Worm (Caenorhabditis elegans) whole organism, L3 larva: ENCODE data around the gene srg-68.

Experiments used
- ZK546.5 ChIP-seq: sonication (generic microtip); optimal IDR thresholded peaks from 2 replicates; lab custom pipeline; 2017; ENCODE audit warnings: missing biosample characterization, missing genetic modification characterization
- aly-2 ChIP-seq: fragments of 150-350 bp; optimal IDR thresholded peaks from 2 replicates; lab custom pipeline; 2014; ENCODE audit warnings: missing biosample characterization, missing genetic modification characterization
- ama-1 ChIP-seq: fragments of 150-350 bp; optimal IDR thresholded peaks from 2 replicates; lab custom pipeline; 2018
- ceh-28 ChIP-seq: fragments of 150-350 bp; optimal IDR thresholded peaks from 2 replicates; lab custom pipeline; 2014; ENCODE audit warnings: missing biosample characterization, missing genetic modification reagents, missing genetic modification characterization
- daf-12 ChIP-seq: fragments of 150-350 bp; optimal IDR thresholded peaks from 2 replicates; lab custom pipeline; 2014; ENCODE audit warnings: missing biosample characterization, missing genetic modification reagents, missing genetic modification characterization
- egl-27 ChIP-seq: sonication (generic microtip); optimal IDR thresholded peaks from 4 replicates; lab custom pipeline; 2017; ENCODE audit warnings: missing biosample characterization, missing genetic modification reagents, missing genetic modification characterization
- egl-5 ChIP-seq: fragments of 150-350 bp; optimal IDR thresholded peaks from 2 replicates; lab custom pipeline; 2017; ENCODE audit warnings: missing biosample characterization, missing genetic modification reagents, missing genetic modification characterization, inconsistent platforms
- elt-1 ChIP-seq: fragments of 150-350 bp; optimal IDR thresholded peaks from 2 replicates; lab custom pipeline; 2014; ENCODE audit warnings: missing biosample characterization, missing genetic modification characterization
- elt-2 ChIP-seq: sonication (generic microtip); optimal IDR thresholded peaks from 2 replicates; lab custom pipeline; 2016; ENCODE audit warnings: missing genetic modification reagents, mild to moderate bottlenecking, missing genetic modification characterization, missing compliant biosample characterization
- elt-3 ChIP-seq, 3 experiments: fragments of 150-350 bp in 1 of 3; sonication (generic microtip) in 2 of 3; optimal IDR thresholded peaks; 2 replicates in 2 of 3; 4 replicates in 1 of 3; lab custom pipeline; 2014 to 2017; ENCODE audit warnings: missing biosample characterization in 3 of 3, missing genetic modification characterization in 3 of 3
- eor-1 ChIP-seq, 2 experiments: fragments of 150-350 bp; optimal IDR thresholded peaks; 2 replicates each; lab custom pipeline; 2014 to 2018; ENCODE audit warnings: missing biosample characterization in 2 of 2, missing genetic modification characterization in 2 of 2
- fkh-10 ChIP-seq: sonication (generic microtip); optimal IDR thresholded peaks from 2 replicates; lab custom pipeline; 2017; ENCODE audit warnings: missing biosample characterization, missing genetic modification reagents, missing genetic modification characterization
- fkh-2 ChIP-seq: fragments of 150-350 bp; optimal IDR thresholded peaks from 2 replicates; lab custom pipeline; 2014; ENCODE audit warnings: missing biosample characterization, missing genetic modification reagents, missing genetic modification characterization
- fos-1 ChIP-seq: fragments of 150-350 bp; optimal IDR thresholded peaks from 2 replicates; lab custom pipeline; 2014; ENCODE audit warnings: missing biosample characterization, missing genetic modification characterization
- hmg-11 ChIP-seq: sonication (generic microtip); optimal IDR thresholded peaks from 2 replicates; lab custom pipeline; 2016; ENCODE audit warnings: missing genetic modification characterization, missing compliant biosample characterization
- jun-1 ChIP-seq: fragments of 150-350 bp; optimal IDR thresholded peaks from 2 replicates; lab custom pipeline; 2014; ENCODE audit warnings: missing biosample characterization, missing genetic modification reagents, missing genetic modification characterization
- lin-15B ChIP-seq: fragments of 150-350 bp; optimal IDR thresholded peaks from 2 replicates; lab custom pipeline; 2014; ENCODE audit warnings: missing biosample characterization, missing genetic modification characterization
- lin-39 ChIP-seq: fragments of 150-350 bp; optimal IDR thresholded peaks from 2 replicates; lab custom pipeline; 2018; ENCODE audit warnings: missing biosample characterization, missing genetic modification reagents, missing genetic modification characterization
- lsy-12 ChIP-seq: sonication (generic microtip); optimal IDR thresholded peaks from 2 replicates; lab custom pipeline; 2016; ENCODE audit warnings: mild to moderate bottlenecking, missing genetic modification characterization, missing compliant biosample characterization
- mdl-1 ChIP-seq: fragments of 150-350 bp; optimal IDR thresholded peaks from 2 replicates; lab custom pipeline; 2014; ENCODE audit warnings: missing biosample characterization, missing genetic modification characterization
- mml-1 ChIP-seq: fragments of 150-350 bp; sonication (generic microtip); optimal IDR thresholded peaks from 3 replicates; lab custom pipeline; 2014; ENCODE audit warnings: missing biosample characterization, missing genetic modification characterization
- nfya-1 ChIP-seq: sonication (generic microtip); optimal IDR thresholded peaks from 2 replicates; lab custom pipeline; 2017; ENCODE audit warnings: missing genetic modification characterization, mild to moderate bottlenecking, missing compliant biosample characterization, antibody characterized with exemption, moderate library complexity; ENCODE audit not compliant: insufficient read depth
- nhr-11 ChIP-seq: fragments of 150-350 bp; optimal IDR thresholded peaks from 2 replicates; lab custom pipeline; 2014; ENCODE audit warnings: missing biosample characterization, missing genetic modification characterization
- nhr-12 ChIP-seq: fragments of 150-350 bp; optimal IDR thresholded peaks from 2 replicates; lab custom pipeline; 2014; ENCODE audit warnings: missing biosample characterization, missing genetic modification characterization
- nhr-23 ChIP-seq: fragments of 150-350 bp; optimal IDR thresholded peaks from 2 replicates; lab custom pipeline; 2014; ENCODE audit warnings: missing biosample characterization, missing genetic modification reagents, missing genetic modification characterization
- nhr-25 ChIP-seq: sonication (generic microtip); optimal IDR thresholded peaks from 2 replicates; lab custom pipeline; 2017; ENCODE audit warnings: missing biosample characterization, missing genetic modification characterization
- nhr-28 ChIP-seq: fragments of 150-350 bp; optimal IDR thresholded peaks from 2 replicates; lab custom pipeline; 2014; ENCODE audit warnings: missing biosample characterization, missing genetic modification characterization
- nhr-43 ChIP-seq: sonication (generic microtip); optimal IDR thresholded peaks from 2 replicates; lab custom pipeline; 2016; ENCODE audit warnings: mild to moderate bottlenecking, missing genetic modification characterization, missing compliant biosample characterization; ENCODE audit not compliant: poor library complexity, severe bottlenecking
- nhr-67 ChIP-seq: fragments of 150-350 bp; optimal IDR thresholded peaks from 2 replicates; lab custom pipeline; 2014; ENCODE audit warnings: missing biosample characterization, missing genetic modification characterization
- nhr-76 ChIP-seq: fragments of 150-350 bp; sonication (generic microtip); optimal IDR thresholded peaks from 5 replicates; lab custom pipeline; 2014; ENCODE audit warnings: missing biosample characterization, missing genetic modification characterization
- nhr-77 ChIP-seq: fragments of 150-350 bp; optimal IDR thresholded peaks from 2 replicates; lab custom pipeline; 2014; ENCODE audit warnings: missing biosample characterization, missing genetic modification characterization
- pha-4 ChIP-seq: fragments of 150-350 bp; optimal IDR thresholded peaks from 2 replicates; lab custom pipeline; 2014; ENCODE audit warnings: missing biosample characterization, missing genetic modification reagents, missing genetic modification characterization
- pqm-1 ChIP-seq: fragments of 150-350 bp; optimal IDR thresholded peaks from 2 replicates; lab custom pipeline; 2017; ENCODE audit warnings: missing biosample characterization, missing genetic modification characterization, inconsistent platforms
- skn-1 ChIP-seq: fragments of 150-350 bp; optimal IDR thresholded peaks from 2 replicates; lab custom pipeline; 2014; ENCODE audit warnings: missing biosample characterization, missing genetic modification characterization
- snpc-4 ChIP-seq: fragments of 150-350 bp; optimal IDR thresholded peaks from 2 replicates; lab custom pipeline; 2014; ENCODE audit warnings: missing biosample characterization, missing genetic modification characterization
- tbx-2 ChIP-seq: sonication (generic microtip); optimal IDR thresholded peaks from 2 replicates; lab custom pipeline; 2016; ENCODE audit warnings: mild to moderate bottlenecking, missing genetic modification characterization, missing compliant biosample characterization
- unc-39 ChIP-seq: sonication (generic microtip); optimal IDR thresholded peaks from 4 replicates; lab custom pipeline; 2017; ENCODE audit warnings: missing biosample characterization, missing genetic modification characterization
- unc-62 ChIP-seq: fragments of 150-350 bp; sonication (generic microtip); optimal IDR thresholded peaks from 4 replicates; lab custom pipeline; 2014; ENCODE audit warnings: missing biosample characterization, missing genetic modification reagents, missing genetic modification characterization
- ztf-11 ChIP-seq: fragments of 150-350 bp; optimal IDR thresholded peaks from 2 replicates; lab custom pipeline; 2014; ENCODE audit warnings: missing biosample characterization, missing genetic modification characterization
- ztf-4 ChIP-seq: fragments of 150-350 bp; optimal IDR thresholded peaks from 2 replicates; lab custom pipeline; 2014; ENCODE audit warnings: missing biosample characterization, missing genetic modification characterization

The srg-68 gene

DNA sequence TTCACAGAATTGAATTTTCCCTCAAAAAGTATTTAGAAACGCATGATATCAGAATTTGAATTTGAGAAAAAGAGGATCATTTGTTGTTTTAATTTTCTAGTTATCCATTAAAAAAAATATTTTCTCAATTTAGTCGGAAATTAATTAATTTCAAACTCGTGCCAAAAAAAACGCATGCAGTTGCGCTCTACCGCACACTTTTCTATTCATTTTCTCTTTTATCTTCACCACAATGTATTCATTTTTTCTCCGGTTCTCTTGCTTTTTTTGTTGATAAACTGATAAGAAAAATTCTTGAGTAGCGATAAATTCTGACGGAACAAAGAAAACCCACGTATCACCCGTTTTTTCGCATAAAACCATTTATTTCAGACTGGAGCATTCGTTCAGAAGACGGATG, 32.2 kb downstream of the srg-68 start, which contains the start of gene acl-6 (continued):
- TF ChIP-seq nhr-43: no peak
- TF ChIP-seq nhr-77 (tag; lab: Kevin White, UChicago): no peak
- peak; percentile 64 for TF ChIP-seq skn-1 (tag; lab: Kevin White, UChicago)
- no peak for TF ChIP-seq egl-27
- TF ChIP-seq tbx-2 (tag; lab: Kevin White, UChicago): no peak
- TF ChIP-seq unc-62 (GFP tag; lab: Kevin White, UChicago): no peak
- TF ChIP-seq ztf-11: no peak
- TF ChIP-seq elt-2: peak; percentile 99
- no peak for TF ChIP-seq fos-1 (tag; lab: Kevin White, UChicago)

DNA sequence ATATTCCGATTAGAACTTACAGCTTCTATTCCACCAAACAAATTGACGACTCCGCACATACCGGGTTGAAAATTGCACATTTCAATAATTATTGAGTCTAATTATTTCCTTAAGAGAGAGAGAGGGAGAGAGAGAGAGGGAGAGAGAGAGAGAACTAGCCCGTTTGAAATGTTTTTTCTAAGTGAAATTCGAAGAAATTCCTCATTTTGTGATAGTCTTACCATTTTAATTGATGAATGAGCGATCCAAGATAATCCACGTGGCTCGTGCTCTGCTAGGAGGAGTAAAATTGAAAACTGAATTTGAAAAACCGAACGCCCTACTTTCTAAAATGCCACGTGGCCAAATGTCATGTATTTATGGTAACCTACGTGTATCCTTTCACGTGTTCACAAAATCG, 32.7 kb downstream of the srg-68 start, which contains the start of gene F08F3.8:
Gene F08F3.8 (minus strand): TSS at position 101 of the 400 bp plus-strand sequence.
- no peak for TF ChIP-seq nhr-25 (tag; lab: Kevin White, UChicago)
- no peak for TF ChIP-seq unc-62 (GFP tag; lab: Kevin White, UChicago)
- TF ChIP-seq nhr-12: no peak
- TF ChIP-seq pha-4 (tag; lab: Kevin White, UChicago): no peak
- TF ChIP-seq elt-2: no peak
- no peak for TF ChIP-seq unc-39 (tag; lab: Kevin White, UChicago)
- no peak for TF ChIP-seq fkh-10 (GFP tag; lab: Kevin White, UChicago)
- TF ChIP-seq snpc-4 (tag; lab: Kevin White, UChicago): no peak
- TF ChIP-seq nhr-67: no peak
- no peak for TF ChIP-seq daf-12 (tag; lab: Kevin White, UChicago)
- TF ChIP-seq mml-1 (tag; lab: Kevin White, UChicago): no peak
- no peak for TF ChIP-seq ceh-28 (tag; lab: Kevin White, UChicago)
- TF ChIP-seq skn-1 (tag; lab: Kevin White, UChicago): no peak
- TF ChIP-seq nhr-77 (tag; lab: Kevin White, UChicago): no peak
- no peak for TF ChIP-seq ama-1 (lab: Kevin White, UChicago)
- TF ChIP-seq eor-1 (tag; optimal IDR thresholded peaks at IDR 0.05; lab: Kevin White, UChicago): no peak
- TF ChIP-seq nhr-11 (tag; lab: Kevin White, UChicago): no peak

DNA sequence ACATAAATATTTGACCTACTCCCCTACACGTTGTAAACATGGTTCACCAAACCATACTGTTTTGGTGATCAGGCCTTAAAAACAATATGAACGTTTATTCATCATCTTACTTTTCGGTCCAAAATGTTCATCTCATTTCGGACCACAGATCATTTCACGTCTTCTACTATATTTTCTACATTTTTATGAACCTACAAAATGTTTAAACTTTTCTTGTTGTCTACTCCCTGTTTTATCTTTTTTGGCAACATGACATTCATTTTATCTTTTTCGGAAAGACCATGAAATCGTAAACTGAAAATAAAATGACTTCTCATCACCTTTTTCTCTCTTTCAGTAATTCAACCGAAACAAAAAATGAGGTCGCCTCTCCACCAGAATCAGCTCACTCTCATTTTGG, 37.4 kb downstream of the srg-68 start, which contains the start of gene rhr-1:
Gene rhr-1 (plus strand): TSS at position 301 of the 400 bp plus-strand sequence.
- no peak for TF ChIP-seq ztf-4
- TF ChIP-seq elt-2: peak; percentile 27

DNA sequence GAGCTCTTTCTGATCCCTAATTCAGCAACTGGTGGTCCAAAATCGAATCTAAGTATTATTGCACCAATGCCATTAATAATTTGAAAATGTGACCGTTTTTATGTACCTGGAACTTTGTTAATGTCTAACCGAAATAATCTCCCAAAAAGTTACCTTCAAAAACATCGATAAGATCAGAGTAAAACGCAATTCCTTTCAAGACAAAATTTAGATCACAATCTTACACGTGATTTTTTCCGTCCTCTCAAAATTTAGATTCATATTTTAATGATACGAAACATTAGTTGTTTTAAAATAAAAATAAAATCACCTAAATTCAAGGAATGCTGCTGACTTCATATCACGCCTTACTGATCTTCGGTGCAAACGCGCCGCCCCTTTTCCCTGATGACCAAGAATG, 38.9 kb downstream of the srg-68 start:
- TF ChIP-seq daf-12 (tag; lab: Kevin White, UChicago): no peak
- peak; percentile 97 for TF ChIP-seq elt-1 (tag; lab: Kevin White, UChicago)

DNA sequence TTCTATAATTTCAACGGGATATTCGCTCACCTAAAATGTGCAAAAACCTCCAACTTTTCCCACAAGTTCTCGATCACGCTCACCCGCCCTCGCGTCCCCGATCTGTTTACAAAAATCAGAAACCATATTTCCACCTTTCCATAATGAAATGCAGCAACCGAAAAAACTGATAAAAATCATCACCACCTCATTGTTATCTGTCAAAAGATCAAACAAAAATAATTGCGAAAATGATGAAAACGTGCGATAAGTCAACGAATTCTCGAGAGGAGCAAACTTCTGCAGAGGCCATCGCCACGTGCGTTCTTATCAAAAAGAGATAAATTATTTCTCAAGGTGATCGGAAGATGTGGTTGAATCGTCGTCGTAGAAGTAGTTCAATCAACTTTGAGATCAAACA, 40.2 kb downstream of the srg-68 start:
- no peak for TF ChIP-seq fkh-2
- TF ChIP-seq pqm-1 (tag; lab: Kevin White, UChicago): peak; percentile 73
- TF ChIP-seq mdl-1: peak; percentile 87
- no peak for TF ChIP-seq nhr-77 (tag; lab: Kevin White, UChicago)
- TF ChIP-seq lin-39: no peak
- TF ChIP-seq fkh-10 (GFP tag; lab: Kevin White, UChicago): no peak
- TF ChIP-seq nfya-1 (tag; lab: Kevin White, UChicago): no peak
- TF ChIP-seq nhr-23 (tag; lab: Kevin White, UChicago): peak; percentile 68
- no peak for TF ChIP-seq aly-2 (tag; lab: Kevin White, UChicago)
- TF ChIP-seq elt-2: peak; percentile 95
- no peak for TF ChIP-seq ama-1 (lab: Kevin White, UChicago)
- no peak for TF ChIP-seq lin-15B (tag; lab: Kevin White, UChicago)
- TF ChIP-seq jun-1 (tag; lab: Kevin White, UChicago): peak; percentile 9
- TF ChIP-seq nhr-11 (tag; lab: Kevin White, UChicago): no peak
- TF ChIP-seq hmg-11 (tag; lab: Kevin White, UChicago): no peak
- peak; percentile 87 for TF ChIP-seq nhr-25 (tag; lab: Kevin White, UChicago)
- no peak for TF ChIP-seq ZK546.5 (tag; lab: Kevin White, UChicago)
- TF ChIP-seq nhr-76: peak; percentile 75
- TF ChIP-seq nhr-43: peak; percentile 73
- no peak for TF ChIP-seq unc-39 (tag; lab: Kevin White, UChicago)
- TF ChIP-seq pha-4 (tag; lab: Kevin White, UChicago): no peak
- TF ChIP-seq elt-3 (tag; optimal IDR thresholded peaks at IDR 0.05; lab: Kevin White, UChicago): peak; percentile 28 to 84 (median 31)
- no peak for TF ChIP-seq nhr-12
- TF ChIP-seq elt-1 (tag; lab: Kevin White, UChicago): peak; percentile 99
- no peak for TF ChIP-seq egl-5 (tag; lab: Kevin White, UChicago)
- TF ChIP-seq lsy-12 (tag; lab: Kevin White, UChicago): peak; percentile 1
- no peak for TF ChIP-seq nhr-28 (tag; lab: Kevin White, UChicago)
